Fruit fly (Drosophila melanogaster) S2 (cell line): ENCODE results near the gene mino.

Source experiments
- CG8478 ChIP-seq: fragments of >200 bp; optimal IDR thresholded peaks from 2 replicates; lab custom pipeline; 2018
- CTCF ChIP-seq, 2 experiments: fragments of >200 bp; optimal IDR thresholded peaks; 2 replicates each; lab custom pipeline; 2018

DNA sequence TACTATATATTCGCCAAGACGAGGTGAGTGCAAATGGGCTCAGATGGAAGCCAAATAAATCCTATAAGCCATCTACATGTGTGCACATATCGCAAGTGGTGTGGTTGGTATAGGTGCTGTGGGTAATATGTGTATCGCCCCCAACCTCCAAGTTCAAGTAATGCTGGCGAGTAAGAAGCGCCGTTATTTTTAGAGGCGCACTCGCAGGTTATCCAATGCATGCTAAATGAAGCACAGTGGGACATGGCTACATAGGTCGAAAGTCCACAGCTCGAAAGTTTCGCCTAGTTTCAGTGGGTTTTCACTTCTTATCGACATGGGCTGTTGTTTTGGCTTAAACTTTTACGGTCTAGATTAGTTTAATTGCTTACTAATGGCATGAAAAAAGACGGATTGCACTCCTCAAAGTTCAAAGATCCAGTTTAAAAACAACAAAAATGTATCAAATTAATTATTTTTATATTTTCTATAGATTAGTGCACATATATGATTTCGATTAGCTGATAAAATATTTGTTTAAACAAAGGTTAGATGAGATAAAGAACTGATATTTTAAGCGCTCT is 1.1 kb downstream of the mino start:
- no peak for TF ChIP-seq CTCF (optimal IDR thresholded peaks at IDR 0.05; lab: Kevin White, UChicago)
- TF ChIP-seq CG8478, result no peak
